Worm (Caenorhabditis elegans) whole organism, L1 larva: Measurements from ENCODE around the gene acs-14.

Experiments
- efl-1 ChIP-seq, 4 experiments: fragments of 150-350 bp; optimal IDR thresholded peaks in 3 of 4; peaks in 1 of 4; 1 replicate in 1 of 4; 2 replicates in 3 of 4; lab custom pipeline; 2014; ENCODE audit warnings: missing biosample characterization in 2 of 4, missing genetic modification characterization in 2 of 4, missing genetic modification reagents in 2 of 4
- mdl-1 ChIP-seq, 2 experiments: fragments of 150-350 bp; optimal IDR thresholded peaks; 2 replicates each; lab custom pipeline; 2014 to 2017; ENCODE audit warnings: missing biosample characterization in 2 of 2, missing genetic modification characterization in 2 of 2, inconsistent platforms in 1 of 2
- nhr-76 ChIP-seq: sonication (generic microtip); optimal IDR thresholded peaks from 2 replicates; lab custom pipeline; 2017; ENCODE audit warnings: missing biosample characterization, missing genetic modification characterization
- pqm-1 ChIP-seq: sonication (generic microtip); optimal IDR thresholded peaks from 3 replicates; lab custom pipeline; 2017; ENCODE audit warnings: missing biosample characterization, missing genetic modification characterization
- sox-4 ChIP-seq: sonication (generic microtip); optimal IDR thresholded peaks from 2 replicates; lab custom pipeline; 2016; ENCODE audit warnings: missing genetic modification characterization, missing compliant biosample characterization

DNA sequence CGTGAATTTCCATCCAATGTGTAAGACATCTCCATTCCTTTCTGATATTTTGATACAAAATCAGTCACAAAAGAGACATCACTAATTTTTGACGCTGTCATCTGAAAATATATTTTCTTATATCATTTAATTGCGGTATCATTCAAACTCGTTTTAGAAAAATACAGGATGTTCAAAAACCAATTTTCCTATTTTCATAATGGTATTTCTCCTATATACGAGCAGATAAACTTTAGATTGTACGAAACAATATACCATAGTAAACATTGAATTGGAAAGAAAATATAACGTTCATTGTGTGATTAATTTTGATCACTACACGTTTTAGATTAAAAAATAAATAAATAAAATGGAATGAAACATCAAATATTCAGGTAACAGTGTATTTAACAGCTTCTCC, 33.6 kb downstream of the acs-14 start, which contains the start of gene C50F4.16:
- TF ChIP-seq mdl-1 (tag; optimal IDR thresholded peaks at IDR 0.05; lab: Kevin White, UChicago), result no peak
- TF ChIP-seq efl-1 (optimal IDR thresholded peaks at IDR 0.05; lab: Kevin White, UChicago), result no peak
- TF ChIP-seq efl-1 (GFP tag; optimal IDR thresholded peaks at IDR 0.05 in 1 of 2; lab: Kevin White, UChicago), result no peak
- no peak for TF ChIP-seq nhr-76 (tag; lab: Kevin White, UChicago)
- no peak for TF ChIP-seq pqm-1 (tag; lab: Kevin White, UChicago)
- no peak for TF ChIP-seq sox-4 (tag; lab: Kevin White, UChicago)
